Worm (Caenorhabditis elegans) whole organism, L3 larva: ENCODE results near the gene F57B7.2.
"Not testable (repeated sequence)": the region's sequence is repeated elsewhere in the genome, so short reads cannot be mapped to it uniquely, and the experiment has no call there.

Experiments used
- aly-2 ChIP-seq: fragments of 150-350 bp; optimal IDR thresholded peaks from 2 replicates; lab custom pipeline; 2014; ENCODE audit warnings: missing biosample characterization, missing genetic modification characterization
- ama-1 ChIP-seq: fragments of 150-350 bp; optimal IDR thresholded peaks from 2 replicates; lab custom pipeline; 2018
- ceh-16 ChIP-seq: sonication (generic microtip); optimal IDR thresholded peaks from 2 replicates; lab custom pipeline; 2017; ENCODE audit warnings: missing biosample characterization, missing genetic modification characterization
- ceh-28 ChIP-seq: fragments of 150-350 bp; optimal IDR thresholded peaks from 2 replicates; lab custom pipeline; 2014; ENCODE audit warnings: missing biosample characterization, missing genetic modification reagents, missing genetic modification characterization
- ceh-9 ChIP-seq: sonication (generic microtip); optimal IDR thresholded peaks from 2 replicates; lab custom pipeline; 2018; ENCODE audit warnings: missing biosample characterization, missing genetic modification characterization
- egl-27 ChIP-seq: sonication (generic microtip); optimal IDR thresholded peaks from 4 replicates; lab custom pipeline; 2017; ENCODE audit warnings: missing biosample characterization, missing genetic modification reagents, missing genetic modification characterization
- egl-5 ChIP-seq: fragments of 150-350 bp; optimal IDR thresholded peaks from 2 replicates; lab custom pipeline; 2017; ENCODE audit warnings: missing biosample characterization, missing genetic modification reagents, missing genetic modification characterization, inconsistent platforms
- elt-1 ChIP-seq: fragments of 150-350 bp; optimal IDR thresholded peaks from 2 replicates; lab custom pipeline; 2014; ENCODE audit warnings: missing biosample characterization, missing genetic modification characterization
- elt-2 ChIP-seq: sonication (generic microtip); optimal IDR thresholded peaks from 2 replicates; lab custom pipeline; 2016; ENCODE audit warnings: missing genetic modification reagents, mild to moderate bottlenecking, missing genetic modification characterization, missing compliant biosample characterization
- elt-3 ChIP-seq, 3 experiments: fragments of 150-350 bp in 1 of 3; sonication (generic microtip) in 2 of 3; optimal IDR thresholded peaks; 2 replicates in 2 of 3; 4 replicates in 1 of 3; lab custom pipeline; 2014 to 2017; ENCODE audit warnings: missing biosample characterization in 3 of 3, missing genetic modification characterization in 3 of 3
- eor-1 ChIP-seq, 2 experiments: fragments of 150-350 bp; optimal IDR thresholded peaks; 2 replicates each; lab custom pipeline; 2014 to 2018; ENCODE audit warnings: missing biosample characterization in 2 of 2, missing genetic modification characterization in 2 of 2
- fkh-10 ChIP-seq: sonication (generic microtip); optimal IDR thresholded peaks from 2 replicates; lab custom pipeline; 2017; ENCODE audit warnings: missing biosample characterization, missing genetic modification reagents, missing genetic modification characterization
- fkh-2 ChIP-seq: fragments of 150-350 bp; optimal IDR thresholded peaks from 2 replicates; lab custom pipeline; 2014; ENCODE audit warnings: missing biosample characterization, missing genetic modification reagents, missing genetic modification characterization
- hmg-11 ChIP-seq: sonication (generic microtip); optimal IDR thresholded peaks from 2 replicates; lab custom pipeline; 2016; ENCODE audit warnings: missing genetic modification characterization, missing compliant biosample characterization
- jun-1 ChIP-seq: fragments of 150-350 bp; optimal IDR thresholded peaks from 2 replicates; lab custom pipeline; 2014; ENCODE audit warnings: missing biosample characterization, missing genetic modification reagents, missing genetic modification characterization
- lin-15B ChIP-seq: fragments of 150-350 bp; optimal IDR thresholded peaks from 2 replicates; lab custom pipeline; 2014; ENCODE audit warnings: missing biosample characterization, missing genetic modification characterization
- lin-39 ChIP-seq: fragments of 150-350 bp; optimal IDR thresholded peaks from 2 replicates; lab custom pipeline; 2018; ENCODE audit warnings: missing biosample characterization, missing genetic modification reagents, missing genetic modification characterization
- lsy-12 ChIP-seq: sonication (generic microtip); optimal IDR thresholded peaks from 2 replicates; lab custom pipeline; 2016; ENCODE audit warnings: mild to moderate bottlenecking, missing genetic modification characterization, missing compliant biosample characterization
- mdl-1 ChIP-seq: fragments of 150-350 bp; optimal IDR thresholded peaks from 2 replicates; lab custom pipeline; 2014; ENCODE audit warnings: missing biosample characterization, missing genetic modification characterization
- nfya-1 ChIP-seq: sonication (generic microtip); optimal IDR thresholded peaks from 2 replicates; lab custom pipeline; 2017; ENCODE audit warnings: missing genetic modification characterization, mild to moderate bottlenecking, missing compliant biosample characterization, antibody characterized with exemption, moderate library complexity; ENCODE audit not compliant: insufficient read depth
- nhr-23 ChIP-seq: fragments of 150-350 bp; optimal IDR thresholded peaks from 2 replicates; lab custom pipeline; 2014; ENCODE audit warnings: missing biosample characterization, missing genetic modification reagents, missing genetic modification characterization
- nhr-237 ChIP-seq: fragments of 150-350 bp; optimal IDR thresholded peaks from 2 replicates; lab custom pipeline; 2014; ENCODE audit warnings: missing biosample characterization, missing genetic modification characterization
- nhr-25 ChIP-seq: sonication (generic microtip); optimal IDR thresholded peaks from 2 replicates; lab custom pipeline; 2017; ENCODE audit warnings: missing biosample characterization, missing genetic modification characterization
- nhr-28 ChIP-seq: fragments of 150-350 bp; optimal IDR thresholded peaks from 2 replicates; lab custom pipeline; 2014; ENCODE audit warnings: missing biosample characterization, missing genetic modification characterization
- nhr-43 ChIP-seq: sonication (generic microtip); optimal IDR thresholded peaks from 2 replicates; lab custom pipeline; 2016; ENCODE audit warnings: mild to moderate bottlenecking, missing genetic modification characterization, missing compliant biosample characterization; ENCODE audit not compliant: poor library complexity, severe bottlenecking
- nhr-67 ChIP-seq: fragments of 150-350 bp; optimal IDR thresholded peaks from 2 replicates; lab custom pipeline; 2014; ENCODE audit warnings: missing biosample characterization, missing genetic modification characterization
- nhr-76 ChIP-seq: fragments of 150-350 bp; sonication (generic microtip); optimal IDR thresholded peaks from 5 replicates; lab custom pipeline; 2014; ENCODE audit warnings: missing biosample characterization, missing genetic modification characterization
- nhr-77 ChIP-seq: fragments of 150-350 bp; optimal IDR thresholded peaks from 2 replicates; lab custom pipeline; 2014; ENCODE audit warnings: missing biosample characterization, missing genetic modification characterization
- pqm-1 ChIP-seq: fragments of 150-350 bp; optimal IDR thresholded peaks from 2 replicates; lab custom pipeline; 2017; ENCODE audit warnings: missing biosample characterization, missing genetic modification characterization, inconsistent platforms
- sea-2 ChIP-seq: fragments of 150-350 bp; sonication (generic microtip); optimal IDR thresholded peaks from 4 replicates; lab custom pipeline; 2014; ENCODE audit warnings: missing biosample characterization, missing genetic modification reagents, missing genetic modification characterization
- skn-1 ChIP-seq: fragments of 150-350 bp; optimal IDR thresholded peaks from 2 replicates; lab custom pipeline; 2014; ENCODE audit warnings: missing biosample characterization, missing genetic modification characterization
- snpc-4 ChIP-seq: fragments of 150-350 bp; optimal IDR thresholded peaks from 2 replicates; lab custom pipeline; 2014; ENCODE audit warnings: missing biosample characterization, missing genetic modification characterization
- tbx-2 ChIP-seq: sonication (generic microtip); optimal IDR thresholded peaks from 2 replicates; lab custom pipeline; 2016; ENCODE audit warnings: mild to moderate bottlenecking, missing genetic modification characterization, missing compliant biosample characterization
- unc-62 ChIP-seq: fragments of 150-350 bp; sonication (generic microtip); optimal IDR thresholded peaks from 4 replicates; lab custom pipeline; 2014; ENCODE audit warnings: missing biosample characterization, missing genetic modification reagents, missing genetic modification characterization
- ztf-11 ChIP-seq: fragments of 150-350 bp; optimal IDR thresholded peaks from 2 replicates; lab custom pipeline; 2014; ENCODE audit warnings: missing biosample characterization, missing genetic modification characterization
- ztf-4 ChIP-seq: fragments of 150-350 bp; optimal IDR thresholded peaks from 2 replicates; lab custom pipeline; 2014; ENCODE audit warnings: missing biosample characterization, missing genetic modification characterization

F57B7.2 gene

ce11 chrV:11484404-11484803 is 41.0 kb upstream of the F57B7.2 start:
- TF ChIP-seq fkh-10 (GFP tag; lab: Kevin White, UChicago) (no peak), nhr-77 (tag; lab: Kevin White, UChicago) (no peak), ama-1 (lab: Kevin White, UChicago) (no peak), nhr-28 (tag; lab: Kevin White, UChicago) (no peak), snpc-4 (tag; lab: Kevin White, UChicago) (no peak), jun-1 (tag; lab: Kevin White, UChicago) (no peak), sea-2 (no peak), elt-1 (tag; lab: Kevin White, UChicago) (no peak), ceh-9 (tag; lab: Kevin White, UChicago) (no peak), tbx-2 (tag; lab: Kevin White, UChicago) (no peak), nhr-237 (tag; lab: Kevin White, UChicago) (no peak), egl-5 (tag; lab: Kevin White, UChicago) (no peak), fkh-2 (no peak), unc-62 (no peak), lin-15B (tag; lab: Kevin White, UChicago) (no peak), ceh-28 (no peak), elt-3 (tag; optimal IDR thresholded peaks at IDR 0.05; lab: Kevin White, UChicago) (no peak), nhr-67 (tag; lab: Kevin White, UChicago) (no peak)

- TF ChIP-seq pqm-1 (tag; lab: Kevin White, UChicago); elt-2 (tag; lab: Kevin White, UChicago); unc-62: not testable (repeated sequence)
- TF ChIP-seq, all 47 proteins: peak for 0; not testable (repeated sequence) for 47
Measured at ce11 chrV:11483580-11484092, 40.2 kb upstream of the F57B7.2 start, which contains the start of gene col-157. Gene col-157 (plus strand): TSS chrV:11484042.

- not testable (repeated sequence) for TF ChIP-seq hmg-11 (tag; lab: Kevin White, UChicago); elt-3 (tag; optimal IDR thresholded peaks at IDR 0.05; lab: Kevin White, UChicago); lsy-12
Measured at ce11 chrV:11480734-11481133, 37.3 kb upstream of the F57B7.2 start, which contains the start of gene T11F9.14. Gene T11F9.14 (minus strand): TSS chrV:11480834.

- TF ChIP-seq nhr-43 (tag; lab: Kevin White, UChicago) (no peak), nhr-25 (no peak), lsy-12 (no peak), ztf-11 (tag; lab: Kevin White, UChicago) (no peak), hmg-11 (tag; lab: Kevin White, UChicago) (no peak), ceh-28 (no peak), egl-5 (tag; lab: Kevin White, UChicago) (no peak), elt-2 (tag; lab: Kevin White, UChicago) (no peak), skn-1 (tag; lab: Kevin White, UChicago) (no peak), elt-1 (tag; lab: Kevin White, UChicago) (no peak), ama-1 (lab: Kevin White, UChicago) (no peak), mdl-1 (no peak), sea-2 (no peak), snpc-4 (tag; lab: Kevin White, UChicago) (no peak), nhr-237 (tag; lab: Kevin White, UChicago) (no peak), nhr-76 (no peak), ceh-16 (tag; lab: Kevin White, UChicago) (no peak)
- TF ChIP-seq, all 47 proteins: peak for 0
Measured at ce11 chrV:11479406-11479805, 36.0 kb upstream of the F57B7.2 start, which contains the start of gene T11F9.22. Gene T11F9.22 (plus strand): TSS chrV:11479706.

ce11 chrV:11475638-11476037 is 32.2 kb upstream of the F57B7.2 start, which contains the start of gene T11F9.7:
Gene T11F9.7 (plus strand): TSS chrV:11475938.
- TF ChIP-seq pqm-1 (tag; lab: Kevin White, UChicago); ceh-28; snpc-4 (tag; lab: Kevin White, UChicago): not testable (repeated sequence)

ce11 chrV:11474399-11474798 is 31.0 kb upstream of the F57B7.2 start, which contains the start of gene nas-22:
Gene nas-22 (plus strand): TSS chrV:11474699.
- TF ChIP-seq pqm-1 (tag; lab: Kevin White, UChicago), result no peak
- no peak for TF ChIP-seq elt-3 (tag; optimal IDR thresholded peaks at IDR 0.05; lab: Kevin White, UChicago)
- TF ChIP-seq lin-39, result no peak
- no peak for TF ChIP-seq ztf-4 (tag; lab: Kevin White, UChicago)
- TF ChIP-seq nhr-23, result no peak
- TF ChIP-seq nhr-76, result no peak
- TF ChIP-seq egl-27, result no peak
- TF ChIP-seq egl-5 (tag; lab: Kevin White, UChicago), result no peak
- no peak for TF ChIP-seq elt-1 (tag; lab: Kevin White, UChicago)
- no peak for TF ChIP-seq nfya-1 (tag; lab: Kevin White, UChicago)
- no peak for TF ChIP-seq eor-1 (tag; optimal IDR thresholded peaks at IDR 0.05; lab: Kevin White, UChicago)
- no peak for TF ChIP-seq nhr-25
- TF ChIP-seq aly-2 (tag; lab: Kevin White, UChicago), result no peak
- no peak for TF ChIP-seq nhr-28 (tag; lab: Kevin White, UChicago)
- TF ChIP-seq, all 47 proteins: peak for 0
